Fruit fly (Drosophila melanogaster) whole organism, embryonic: Measurements from ENCODE around the gene CG32121.
A peak's percentile ranks its signal among the peaks of the same experiment; 100 is the strongest.

Experiments used
- Abd-B ChIP-seq: fragments of 200-800 bp; sonication (Bioruptor generic); optimal IDR thresholded peaks from 2 replicates; lab custom pipeline; 2018; ENCODE audit warnings: missing biosample characterization, mild to moderate bottlenecking, missing genetic modification characterization, moderate library complexity
- Adf1 ChIP-seq: fragments of 200-800 bp; sonication (Bioruptor generic); IDR thresholded peaks from 2 replicates; pipeline ENCODE4 v1.3.6; 2022; ENCODE audit warnings: missing biosample characterization, missing genetic modification characterization
- Awh ChIP-seq: fragments of 200-800 bp; sonication (Bioruptor generic); IDR thresholded peaks from 2 replicates; pipeline ENCODE4, ENCODE4 v1.3.6; 2022; ENCODE audit warnings: missing biosample characterization, missing genetic modification characterization
- Blimp-1 ChIP-seq: fragments of 200-800 bp; sonication (Bioruptor generic); optimal IDR thresholded peaks from 3 replicates; lab custom pipeline; 2018; ENCODE audit warnings: missing biosample characterization, missing genetic modification characterization, mild to moderate bottlenecking, moderate library complexity, missing genetic modification reagents
- CG1024 ChIP-seq: fragments of 200-800 bp; sonication (Bioruptor generic); IDR thresholded peaks from 2 replicates; pipeline ENCODE4 v1.3.6; 2022; ENCODE audit warnings: missing biosample characterization, missing genetic modification characterization
- CG10543 ChIP-seq: fragments of 200-800 bp; sonication (Bioruptor generic); optimal IDR thresholded peaks from 3 replicates; lab custom pipeline; 2017; ENCODE audit warnings: missing biosample characterization, mild to moderate bottlenecking, missing genetic modification characterization, moderate library complexity
- CG14710 ChIP-seq: fragments of 200-800 bp; sonication (Bioruptor generic); optimal IDR thresholded peaks from 3 replicates; lab custom pipeline; 2019; ENCODE audit warnings: missing biosample characterization, mild to moderate bottlenecking, missing genetic modification characterization, moderate library complexity
- CG16863 ChIP-seq: fragments of 200-800 bp; sonication (Bioruptor generic); optimal IDR thresholded peaks from 3 replicates; lab custom pipeline; 2016; ENCODE audit warnings: missing biosample characterization, missing genetic modification characterization
- CG17359 ChIP-seq: fragments of 200-800 bp; sonication (Bioruptor generic); optimal IDR thresholded peaks from 3 replicates; lab custom pipeline; 2018; ENCODE audit warnings: missing biosample characterization, mild to moderate bottlenecking, missing genetic modification characterization, moderate library complexity
- CG17829 ChIP-seq: fragments of 200-800 bp; optimal IDR thresholded peaks from 2 replicates; lab custom pipeline; 2019; ENCODE audit warnings: missing biosample characterization, mild to moderate bottlenecking, missing genetic modification characterization, moderate library complexity
- CG2120 ChIP-seq: fragments of 200-800 bp; sonication (Bioruptor generic); optimal IDR thresholded peaks from 3 replicates; lab custom pipeline; 2016; ENCODE audit warnings: missing biosample characterization, missing genetic modification characterization
- CG3281 ChIP-seq: fragments of 200-800 bp; sonication (Bioruptor generic); optimal IDR thresholded peaks from 3 replicates; lab custom pipeline; 2017; ENCODE audit warnings: missing biosample characterization, mild to moderate bottlenecking, missing genetic modification characterization
- CG3847 ChIP-seq: fragments of 200-800 bp; sonication (Bioruptor generic); IDR thresholded peaks from 2 replicates; pipeline ENCODE4 v1.3.6; 2022; ENCODE audit warnings: missing biosample characterization, missing genetic modification characterization
- CG4282 ChIP-seq: fragments of 200-800 bp; sonication (Bioruptor generic); optimal IDR thresholded peaks from 2 replicates; lab custom pipeline; 2016; ENCODE audit warnings: missing biosample characterization, missing genetic modification characterization
- CG5180 ChIP-seq: fragments of 200-800 bp; sonication (Bioruptor generic); optimal IDR thresholded peaks from 3 replicates; lab custom pipeline; 2017; ENCODE audit warnings: missing biosample characterization, missing genetic modification characterization, mild to moderate bottlenecking, moderate library complexity, missing genetic modification reagents
- CG6254 ChIP-seq: fragments of 200-800 bp; sonication (Bioruptor generic); optimal IDR thresholded peaks from 3 replicates; lab custom pipeline; 2017; ENCODE audit warnings: mild to moderate bottlenecking, missing biosample characterization, missing genetic modification reagents, missing genetic modification characterization
- CG6654 ChIP-seq: fragments of 200-800 bp; sonication (Bioruptor generic); optimal IDR thresholded peaks from 2 replicates; lab custom pipeline; 2017; ENCODE audit warnings: missing biosample characterization, mild to moderate bottlenecking, missing genetic modification characterization
- CG8924 ChIP-seq: fragments of 200-800 bp; optimal IDR thresholded peaks from 3 replicates; lab custom pipeline; 2019; ENCODE audit warnings: missing biosample characterization, mild to moderate bottlenecking, missing genetic modification characterization, moderate library complexity
- D19A ChIP-seq: fragments of 200-800 bp; optimal IDR thresholded peaks from 3 replicates; lab custom pipeline; 2019; ENCODE audit warnings: missing biosample characterization, mild to moderate bottlenecking, missing genetic modification characterization, moderate library complexity
- Dek ChIP-seq: fragments of 200-800 bp; sonication (Bioruptor generic); optimal IDR thresholded peaks from 3 replicates; lab custom pipeline; 2019; ENCODE audit warnings: missing biosample characterization, mild to moderate bottlenecking, missing genetic modification characterization, moderate library complexity
- Dp ChIP-seq: fragments of 200-800 bp; sonication (Bioruptor generic); optimal IDR thresholded peaks from 2 replicates; lab custom pipeline; 2018; ENCODE audit warnings: missing biosample characterization, mild to moderate bottlenecking, missing genetic modification characterization, moderate library complexity
- E2f2 ChIP-seq: fragments of 200-800 bp; sonication (Bioruptor generic); IDR thresholded peaks from 2 replicates; pipeline ENCODE4 v1.3.6; 2022; ENCODE audit warnings: missing biosample characterization, missing genetic modification characterization
- Hr51 ChIP-seq, 2 experiments: fragments of 200-800 bp; sonication (Bioruptor generic); optimal IDR thresholded peaks; 2 replicates in 1 of 2; 3 replicates in 1 of 2; lab custom pipeline; 2016 to 2018; ENCODE audit warnings: missing biosample characterization in 2 of 2, missing genetic modification characterization in 2 of 2, mild to moderate bottlenecking in 1 of 2, moderate library complexity in 1 of 2
- Max ChIP-seq: fragments of 200-800 bp; sonication (Bioruptor generic); optimal IDR thresholded peaks from 2 replicates; lab custom pipeline; 2016; ENCODE audit warnings: missing biosample characterization, mild to moderate bottlenecking, missing genetic modification characterization
- NC2β ChIP-seq: fragments of 200-800 bp; sonication (Bioruptor generic); optimal IDR thresholded peaks from 2 replicates; lab custom pipeline; 2016; ENCODE audit warnings: missing biosample characterization, missing genetic modification characterization
- NfI ChIP-seq: fragments of 200-800 bp; sonication (Bioruptor generic); optimal IDR thresholded peaks from 3 replicates; lab custom pipeline; 2018; ENCODE audit warnings: missing biosample characterization, mild to moderate bottlenecking, missing genetic modification characterization, moderate library complexity
- Sox100B ChIP-seq: fragments of 200-800 bp; sonication (Bioruptor generic); optimal IDR thresholded peaks from 3 replicates; lab custom pipeline; 2018; ENCODE audit warnings: missing biosample characterization, mild to moderate bottlenecking, missing genetic modification characterization
- Sox102F ChIP-seq: fragments of 200-800 bp; sonication (Bioruptor generic); optimal IDR thresholded peaks from 2 replicates; lab custom pipeline; 2018; ENCODE audit warnings: missing biosample characterization, mild to moderate bottlenecking, missing genetic modification characterization, moderate library complexity
- Xrp1 ChIP-seq: fragments of 200-800 bp; sonication (Bioruptor generic); IDR thresholded peaks from 2 replicates; pipeline ENCODE4 v1.3.6; 2022; ENCODE audit warnings: missing biosample characterization, missing genetic modification characterization
- ara ChIP-seq: fragments of 200-800 bp; sonication (Bioruptor generic); IDR thresholded peaks from 2 replicates; pipeline ENCODE4 v1.3.6; 2022; ENCODE audit warnings: missing biosample characterization, missing genetic modification characterization
- chm ChIP-seq: fragments of 200-800 bp; sonication (Bioruptor generic); IDR thresholded peaks from 2 replicates; pipeline ENCODE4 v1.3.6; 2022; ENCODE audit warnings: missing biosample characterization, missing genetic modification characterization
- crp ChIP-seq, 2 experiments: fragments of 200-800 bp; sonication (Bioruptor generic); optimal IDR thresholded peaks; 2 replicates in 1 of 2; 3 replicates in 1 of 2; lab custom pipeline; 2017; ENCODE audit warnings: missing biosample characterization in 2 of 2, missing genetic modification characterization in 2 of 2, mild to moderate bottlenecking in 1 of 2, moderate library complexity in 1 of 2
- dati ChIP-seq: fragments of 200-800 bp; sonication (Bioruptor generic); IDR thresholded peaks from 2 replicates; pipeline ENCODE4 v1.3.6; 2022; ENCODE audit warnings: missing biosample characterization, missing genetic modification characterization
- dimm ChIP-seq: fragments of 200-800 bp; sonication (Bioruptor generic); IDR thresholded peaks from 2 replicates; pipeline ENCODE4 v1.3.6; 2022; ENCODE audit warnings: missing biosample characterization, missing genetic modification characterization
- disco-r ChIP-seq: fragments of 200-800 bp; sonication (Bioruptor generic); optimal IDR thresholded peaks from 2 replicates; lab custom pipeline; 2016; ENCODE audit warnings: missing biosample characterization, missing genetic modification characterization
- dmrt11E ChIP-seq: fragments of 200-800 bp; sonication (Bioruptor generic); optimal IDR thresholded peaks from 3 replicates; lab custom pipeline; 2018; ENCODE audit warnings: missing biosample characterization, mild to moderate bottlenecking, missing genetic modification characterization, moderate library complexity
- dpn ChIP-seq, 2 experiments: fragments of 200-800 bp; sonication (Bioruptor generic); optimal IDR thresholded peaks; 3 replicates each; lab custom pipeline; 2016; ENCODE audit warnings: missing biosample characterization in 2 of 2, missing genetic modification characterization in 2 of 2
- fd3F ChIP-seq: fragments of 200-800 bp; sonication (Bioruptor generic); optimal IDR thresholded peaks from 2 replicates; lab custom pipeline; 2018; ENCODE audit warnings: missing biosample characterization, mild to moderate bottlenecking, missing genetic modification characterization, moderate library complexity
- gem ChIP-seq: fragments of 200-800 bp; sonication (Bioruptor generic); optimal IDR thresholded peaks from 2 replicates; lab custom pipeline; 2019; ENCODE audit warnings: missing biosample characterization, mild to moderate bottlenecking, missing genetic modification characterization, moderate library complexity
- gfzf ChIP-seq: fragments of 200-800 bp; sonication (Bioruptor generic); optimal IDR thresholded peaks from 2 replicates; lab custom pipeline; 2016; ENCODE audit warnings: missing biosample characterization, mild to moderate bottlenecking, missing genetic modification characterization, moderate library complexity
- mirr ChIP-seq: fragments of 200-800 bp; sonication (Bioruptor generic); optimal IDR thresholded peaks from 3 replicates; lab custom pipeline; 2018; ENCODE audit warnings: missing biosample characterization, mild to moderate bottlenecking, missing genetic modification characterization
- nerfin-1 ChIP-seq: fragments of 200-800 bp; sonication (Bioruptor generic); optimal IDR thresholded peaks from 3 replicates; lab custom pipeline; 2019; ENCODE audit warnings: missing biosample characterization, mild to moderate bottlenecking, missing genetic modification characterization, moderate library complexity
- nom ChIP-seq: fragments of 200-800 bp; sonication (Bioruptor generic); optimal IDR thresholded peaks from 2 replicates; lab custom pipeline; 2017; ENCODE audit warnings: missing biosample characterization, missing genetic modification characterization, mild to moderate bottlenecking, moderate library complexity, missing genetic modification reagents
- onecut ChIP-seq: fragments of 200-800 bp; sonication (Bioruptor generic); IDR thresholded peaks from 2 replicates; pipeline ENCODE4 v1.3.6; 2022; ENCODE audit warnings: missing biosample characterization, missing genetic modification characterization
- sisA ChIP-seq: fragments of 200-800 bp; sonication (Bioruptor generic); IDR thresholded peaks from 2 replicates; pipeline ENCODE4 v1.3.6; 2022; ENCODE audit warnings: missing biosample characterization, missing genetic modification characterization
- slou ChIP-seq: fragments of 200-800 bp; sonication (Bioruptor generic); optimal IDR thresholded peaks from 3 replicates; lab custom pipeline; 2016; ENCODE audit warnings: missing biosample characterization, missing genetic modification characterization
- unpg ChIP-seq: fragments of 200-800 bp; sonication (Bioruptor generic); optimal IDR thresholded peaks from 3 replicates; lab custom pipeline; 2018; ENCODE audit warnings: missing biosample characterization, mild to moderate bottlenecking, missing genetic modification characterization, moderate library complexity
- zen ChIP-seq: fragments of 200-800 bp; sonication (Bioruptor generic); optimal IDR thresholded peaks from 3 replicates; lab custom pipeline; 2018; ENCODE audit warnings: missing biosample characterization, mild to moderate bottlenecking, missing genetic modification characterization, moderate library complexity

Gene CG32121

DNA sequence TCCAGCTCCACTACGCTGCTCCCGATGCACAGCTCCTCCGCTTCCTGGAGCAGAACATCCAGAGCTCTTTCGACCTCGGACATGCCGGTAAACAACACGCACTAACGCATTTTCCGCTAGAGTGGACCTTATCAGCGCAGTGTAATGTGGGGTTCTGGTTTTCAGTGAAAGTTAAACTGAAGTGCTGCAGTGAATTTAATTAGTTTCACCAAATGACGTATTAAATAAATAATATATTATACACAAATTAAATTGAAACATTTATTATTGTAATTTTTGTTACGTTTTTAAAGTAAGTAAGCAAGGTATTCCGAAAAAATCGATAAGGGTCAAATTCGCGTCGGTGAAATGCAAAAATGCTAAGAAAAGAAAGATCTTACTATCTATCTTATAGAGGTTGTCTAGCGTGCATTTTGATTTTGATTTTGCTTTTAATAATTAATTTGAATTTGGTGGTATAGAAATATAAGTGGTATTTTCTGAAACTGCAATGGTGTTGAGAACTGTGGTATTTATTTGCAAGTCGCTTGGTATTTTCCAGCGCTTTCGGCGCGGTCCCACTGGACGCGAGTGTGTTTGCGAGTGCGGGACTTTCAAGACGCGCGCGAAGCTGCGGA lies 28.1 kb upstream of the CG32121 start, which contains the start of the genes JMJD7 and CG10738 (continued):
- TF ChIP-seq zen (peak; percentile 10), Hr51 (GFP tag; optimal IDR thresholded peaks at IDR 0.05; lab: Kevin White, UChicago) (peak in 1 of 2 experiments; percentile 19), CG17829 (peak; percentile 40), NfI (GFP tag; lab: Kevin White, UChicago) (peak; percentile 37), CG17359 (tag; lab: Kevin White, UChicago) (peak; percentile 56), mirr (GFP tag; lab: Kevin White, UChicago) (peak; percentile 27), Dp (GFP tag; lab: Kevin White, UChicago) (peak; percentile 81), fd3F (GFP tag; lab: Kevin White, UChicago) (no peak), crp (GFP tag; optimal IDR thresholded peaks at IDR 0.05; lab: Kevin White, UChicago) (no peak), nom (GFP tag; lab: Kevin White, UChicago) (peak; percentile 68), CG6254 (GFP tag; lab: Kevin White, UChicago) (peak; percentile 68), unpg (peak; percentile 26), chm (GFP tag; lab: Robert Waterston, UW) (peak; percentile 24; the same call in 1 of the 2 replicates), Abd-B (GFP tag; lab: Kevin White, UChicago) (no peak), CG3847 (peak; percentile 55), dmrt11E (tag; lab: Kevin White, UChicago) (no peak), CG3281 (GFP tag; lab: Kevin White, UChicago) (peak; percentile 82), ara (GFP tag; lab: Robert Waterston, UW) (peak; percentile 42; the same call in 1 of the 2 replicates), onecut (GFP tag; lab: Robert Waterston, UW) (peak; percentile 70), CG8924 (tag; lab: Kevin White, UChicago) (peak; percentile 54), Sox100B (peak; percentile 79), Sox102F (GFP tag; lab: Kevin White, UChicago) (peak; percentile 8), CG1024 (GFP tag; lab: Robert Waterston, UW) (peak; percentile 77), CG10543 (GFP tag; lab: Kevin White, UChicago) (peak; percentile 87), sisA (GFP tag; lab: Robert Waterston, UW) (peak; percentile 70; the same call in 1 of the 2 replicates), gem (tag; lab: Kevin White, UChicago) (no peak), CG4282 (no peak), Xrp1 (GFP tag; lab: Robert Waterston, UW) (peak; percentile 66), CG6654 (GFP tag; lab: Kevin White, UChicago) (peak; percentile 56), nerfin-1 (tag; lab: Kevin White, UChicago) (no peak), Awh (GFP tag; lab: Robert Waterston, UW) (peak; percentile 58; the same call in 1 of the 2 replicates), CG14710 (tag; lab: Kevin White, UChicago) (peak; percentile 84), CG5180 (GFP tag; lab: Kevin White, UChicago) (no peak), dpn (GFP tag; optimal IDR thresholded peaks at IDR 0.05; lab: Kevin White, UChicago) (peak in 1 of 2 experiments; percentile 15), D19A (tag; lab: Kevin White, UChicago) (peak; percentile 63), CG16863 (GFP tag; lab: Kevin White, UChicago) (no peak), Dek (no peak), disco-r (GFP tag; lab: Kevin White, UChicago) (no peak), Blimp-1 (GFP tag; lab: Kevin White, UChicago) (peak; percentile 80), slou (GFP tag; lab: Kevin White, UChicago) (peak; percentile 2), CG2120 (peak; percentile 45), E2f2 (peak; percentile 90), dimm (GFP tag; lab: Robert Waterston, UW) (0 out of 2 replicates have a peak, but pooled peaks have one; percentile 29), gfzf (GFP tag; lab: Kevin White, UChicago) (peak; percentile 87), dati (GFP tag; lab: Robert Waterston, UW) (peak; percentile 66; the same call in 1 of the 2 replicates), Max (GFP tag; lab: Kevin White, UChicago) (peak; percentile 74), NC2β (GFP tag; lab: Kevin White, UChicago) (no peak), Adf1 (peak; percentile 38; the same call in 1 of the 2 replicates)
